Worm (Caenorhabditis elegans) whole organism, midembryonic: ENCODE results near the gene ugt-50.

Experiments used
- T22C8.4 ChIP-seq: fragments of 200-800 bp; sonication (Bioruptor generic); IDR thresholded peaks from 2 replicates; pipeline ENCODE4 v1.3.6; 2022; ENCODE audit warnings: missing genetic modification characterization, missing compliant biosample characterization
- cog-1 ChIP-seq: sonication (generic microtip); optimal IDR thresholded peaks from 2 replicates; lab custom pipeline; 2016; ENCODE audit warnings: missing genetic modification characterization, missing compliant biosample characterization
- flt-1 ChIP-seq: fragments of 200-800 bp; sonication (Bioruptor generic); IDR thresholded peaks from 2 replicates; pipeline ENCODE4 v1.3.6; 2022; ENCODE audit warnings: missing genetic modification characterization, missing compliant biosample characterization
- klf-2 ChIP-seq: fragments of 200-800 bp; sonication (Bioruptor generic); conservative IDR thresholded peaks from 2 replicates; pipeline ENCODE4 v1.3.6; 2022; ENCODE audit warnings: missing genetic modification reagents, missing genetic modification characterization, missing compliant biosample characterization
- med-1 ChIP-seq: sonication (generic microtip); optimal IDR thresholded peaks from 2 replicates; lab custom pipeline; 2017; ENCODE audit warnings: missing genetic modification characterization, mild to moderate bottlenecking, missing compliant biosample characterization, antibody characterized with exemption, missing genetic modification reagents; ENCODE audit not compliant: insufficient read depth
- ref-1 ChIP-seq: fragments of 200-800 bp; sonication (Bioruptor generic); conservative IDR thresholded peaks from 2 replicates; pipeline ENCODE4 v1.3.6; 2022; ENCODE audit warnings: missing genetic modification reagents, missing genetic modification characterization, missing compliant biosample characterization
- tab-1 ChIP-seq: fragments of 200-800 bp; sonication (Bioruptor generic); IDR thresholded peaks from 2 replicates; pipeline ENCODE4 v1.3.6; 2022; ENCODE audit warnings: missing genetic modification characterization, missing compliant biosample characterization
- ztf-23 ChIP-seq: fragments of 200-800 bp; sonication (Bioruptor generic); IDR thresholded peaks from 2 replicates; pipeline ENCODE4 v1.3.6; 2022; ENCODE audit warnings: missing genetic modification reagents, missing genetic modification characterization, missing compliant biosample characterization
- ztf-29 ChIP-seq: fragments of 200-800 bp; sonication (Bioruptor generic); IDR thresholded peaks from 2 replicates; pipeline ENCODE4 v1.3.6; 2022; ENCODE audit warnings: missing genetic modification reagents, missing genetic modification characterization, missing compliant biosample characterization

Gene ugt-50

ce11 chrX:12663537-12663936 is 27.8 kb upstream of the ugt-50 start, which contains the start of gene nlp-76:
Gene nlp-76, minus strand, starts transcription at chrX:12663903.
- TF ChIP-seq ztf-23 (GFP tag; lab: Robert Waterston, UW) (no peak), ztf-29 (GFP tag; lab: Robert Waterston, UW) (no peak), klf-2 (GFP tag; lab: Robert Waterston, UW) (no peak), flt-1 (no peak), med-1 (no peak), cog-1 (tag; lab: Kevin White, UChicago) (no peak), tab-1 (GFP tag; lab: Robert Waterston, UW) (no peak), T22C8.4 (GFP tag; lab: Robert Waterston, UW) (no peak), ref-1 (GFP tag; lab: Robert Waterston, UW) (no peak)

ce11 chrX:12664443-12664842 is 26.9 kb upstream of the ugt-50 start:
- TF ChIP-seq klf-2 (GFP tag; lab: Robert Waterston, UW) (no peak), T22C8.4 (GFP tag; lab: Robert Waterston, UW) (no peak), ref-1 (GFP tag; lab: Robert Waterston, UW) (no peak), ztf-23 (GFP tag; lab: Robert Waterston, UW) (no peak), tab-1 (GFP tag; lab: Robert Waterston, UW) (no peak), ztf-29 (GFP tag; lab: Robert Waterston, UW) (no peak), flt-1 (no peak)

DNA sequence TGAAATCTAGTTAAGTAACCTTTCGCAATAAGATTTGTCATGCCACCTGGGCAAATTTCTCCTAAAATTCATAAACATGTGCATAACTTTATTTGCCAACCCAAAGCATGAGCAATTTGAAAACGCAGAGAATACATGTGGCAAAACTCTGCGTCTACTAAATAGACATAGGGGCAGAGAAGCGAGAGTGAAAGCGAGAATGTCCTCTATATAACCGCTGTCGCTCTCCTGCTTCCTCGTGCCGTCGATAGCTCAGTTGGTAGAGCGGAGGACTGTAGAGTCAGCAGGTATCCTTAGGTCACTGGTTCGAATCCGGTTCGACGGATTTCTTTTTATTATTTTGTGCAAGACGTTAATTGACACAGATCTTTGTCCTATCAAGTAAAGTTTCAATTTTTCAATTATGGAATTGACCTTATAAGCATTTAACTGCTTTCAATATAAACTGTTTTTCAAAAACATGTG is 26.4 kb upstream of the ugt-50 start:
- TF ChIP-seq klf-2 (GFP tag; lab: Robert Waterston, UW) (peak; percentile 97), cog-1 (tag; lab: Kevin White, UChicago) (peak; percentile 88), tab-1 (GFP tag; lab: Robert Waterston, UW) (peak; percentile 99), ref-1 (GFP tag; lab: Robert Waterston, UW) (peak; percentile 98), flt-1 (peak; percentile 98), ztf-29 (GFP tag; lab: Robert Waterston, UW) (peak; percentile 95), T22C8.4 (GFP tag; lab: Robert Waterston, UW) (peak; percentile 96), med-1 (peak; percentile 88), ztf-23 (GFP tag; lab: Robert Waterston, UW) (peak; percentile 97)

ce11 chrX:12665799-12666198 is 25.6 kb upstream of the ugt-50 start:
- no peak for TF ChIP-seq med-1
- no peak for TF ChIP-seq cog-1 (tag; lab: Kevin White, UChicago)
- no peak for TF ChIP-seq flt-1
- TF ChIP-seq tab-1 (GFP tag; lab: Robert Waterston, UW): no peak
- TF ChIP-seq ref-1 (GFP tag; lab: Robert Waterston, UW): no peak

ce11 chrX:12667804-12668511 is 23.4 kb upstream of the ugt-50 start, which contains the start of gene nhr-17:
Gene nhr-17, minus strand, starts transcription at chrX:12667854.
- no peak for TF ChIP-seq ztf-29 (GFP tag; lab: Robert Waterston, UW)
- TF ChIP-seq ref-1 (GFP tag; lab: Robert Waterston, UW): no peak

- TF ChIP-seq cog-1 (tag; lab: Kevin White, UChicago) (no peak), med-1 (no peak), flt-1 (no peak), ztf-23 (GFP tag; lab: Robert Waterston, UW) (no peak)
These were observed 22.4 kb upstream of the ugt-50 start for ce11 chrX:12668941-12669501.

- TF ChIP-seq flt-1 (peak; percentile 62), cog-1 (tag; lab: Kevin White, UChicago) (peak; percentile 69), ztf-23 (GFP tag; lab: Robert Waterston, UW) (no peak)
These were observed 21.0 kb upstream of the ugt-50 start for ce11 chrX:12670385-12670784.

DNA sequence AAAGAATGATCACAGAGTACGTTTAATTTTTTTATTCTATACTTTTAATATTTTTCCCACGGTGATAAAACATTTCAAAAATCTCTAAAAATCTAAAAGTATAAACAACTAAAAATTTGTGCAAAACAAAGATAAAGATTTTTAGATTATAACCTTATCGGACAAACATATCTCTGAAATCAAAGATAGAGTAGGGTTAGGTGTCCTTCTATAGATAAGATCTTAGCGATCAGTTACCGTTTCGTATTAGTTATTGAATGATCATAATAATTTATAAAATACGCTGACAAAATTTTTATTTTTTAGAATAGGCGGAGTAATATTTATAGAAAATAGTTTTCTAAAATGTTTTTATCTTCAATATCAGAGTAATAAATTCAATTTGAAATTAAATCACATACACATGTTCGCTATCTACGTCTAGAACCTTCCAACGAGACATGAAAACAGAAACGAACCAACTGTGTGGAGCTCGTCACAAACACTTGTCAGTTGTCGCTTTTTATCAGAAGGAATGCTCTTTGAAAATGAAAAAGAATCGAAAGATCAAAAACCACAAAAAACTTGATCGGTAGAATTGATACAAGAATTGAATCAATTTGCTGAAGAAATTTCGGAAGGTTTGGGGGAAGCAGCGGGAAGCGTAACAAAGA is 19.6 kb upstream of the ugt-50 start:
- TF ChIP-seq ztf-23 (GFP tag; lab: Robert Waterston, UW) (no peak), tab-1 (GFP tag; lab: Robert Waterston, UW) (no peak), ref-1 (GFP tag; lab: Robert Waterston, UW) (no peak), klf-2 (GFP tag; lab: Robert Waterston, UW) (no peak), cog-1 (tag; lab: Kevin White, UChicago) (no peak), ztf-29 (GFP tag; lab: Robert Waterston, UW) (no peak), med-1 (no peak), T22C8.4 (GFP tag; lab: Robert Waterston, UW) (no peak)

ce11 chrX:12677113-12677512 is 14.3 kb upstream of the ugt-50 start:
- TF ChIP-seq T22C8.4 (GFP tag; lab: Robert Waterston, UW): no peak
- no peak for TF ChIP-seq ztf-29 (GFP tag; lab: Robert Waterston, UW)
- no peak for TF ChIP-seq klf-2 (GFP tag; lab: Robert Waterston, UW)
- TF ChIP-seq cog-1 (tag; lab: Kevin White, UChicago): no peak
- TF ChIP-seq ztf-23 (GFP tag; lab: Robert Waterston, UW): no peak
- no peak for TF ChIP-seq flt-1
- TF ChIP-seq tab-1 (GFP tag; lab: Robert Waterston, UW): no peak
- TF ChIP-seq ref-1 (GFP tag; lab: Robert Waterston, UW): no peak
- TF ChIP-seq med-1: no peak

ce11 chrX:12678532-12678931 is 12.8 kb upstream of the ugt-50 start, which contains the start of gene adt-1:
Gene adt-1, plus strand, starts transcription at chrX:12678832.
- TF ChIP-seq cog-1 (tag; lab: Kevin White, UChicago) (no peak), tab-1 (GFP tag; lab: Robert Waterston, UW) (no peak), T22C8.4 (GFP tag; lab: Robert Waterston, UW) (no peak), flt-1 (no peak)
